Fruit fly (Drosophila melanogaster) whole organism, embryonic: ENCODE measurements around the gene aph-1.

ENCODE experiments used
- CG4328 ChIP-seq: fragments of 200-800 bp; sonication (Bioruptor generic); optimal IDR thresholded peaks from 3 replicates; lab custom pipeline; 2017; ENCODE audit warnings: missing biosample characterization, missing genetic modification reagents, missing genetic modification characterization
- Elba2 ChIP-seq: fragments of 200-800 bp; sonication (Bioruptor generic); optimal IDR thresholded peaks from 3 replicates; lab custom pipeline; 2016; ENCODE audit warnings: missing biosample characterization, missing genetic modification characterization
- Side ChIP-seq: fragments of 200-800 bp; sonication (Bioruptor generic); optimal IDR thresholded peaks from 2 replicates; lab custom pipeline; 2016; ENCODE audit warnings: missing biosample characterization, missing genetic modification characterization
- Sox100B ChIP-seq: fragments of 200-800 bp; sonication (Bioruptor generic); optimal IDR thresholded peaks from 3 replicates; lab custom pipeline; 2018; ENCODE audit warnings: missing biosample characterization, mild to moderate bottlenecking, missing genetic modification characterization
- seq ChIP-seq: fragments of 200-800 bp; sonication (Bioruptor generic); IDR thresholded peaks from 2 replicates; pipeline ENCODE4 v1.3.6; 2022; ENCODE audit warnings: missing biosample characterization, missing genetic modification characterization

dm6 chr2L:2727364-2727763 lies 38.7 kb upstream of the aph-1 start:
- TF ChIP-seq Sox100B: no peak
- TF ChIP-seq Elba2 (GFP tag; lab: Kevin White, UChicago): no peak
- no peak for TF ChIP-seq seq
- no peak for TF ChIP-seq CG4328 (GFP tag; lab: Kevin White, UChicago)
- TF ChIP-seq Side (GFP tag; lab: Kevin White, UChicago): no peak
